Fruit fly (Drosophila melanogaster) whole organism: Measurements from ENCODE around the gene MED7.

Experiments used
- CG8478 ChIP-seq: fragments of >200 bp; optimal IDR thresholded peaks from 2 replicates; lab custom pipeline; 2018; ENCODE audit warnings: inconsistent platforms
- psq ChIP-seq: fragments of >200 bp; optimal IDR thresholded peaks from 2 replicates; lab custom pipeline; 2017
- usp ChIP-seq: fragments of >200 bp; optimal IDR thresholded peaks from 2 replicates; lab custom pipeline; 2017; ENCODE audit warnings: missing biosample characterization, missing genetic modification characterization, mixed read lengths

- TF ChIP-seq CG8478 (lab: Kevin White, UChicago) = no peak
- no peak for TF ChIP-seq usp
- TF ChIP-seq psq (lab: Kevin White, UChicago) = no peak
These were observed 17.3 kb upstream of the MED7 start for dm6 chr3R:10778151-10778550.
